Worm (Caenorhabditis elegans): ENCODE data around the gene C50B8.4.

Gene C50B8.4

ce11 chrV:13536058-13536579, 35.7 kb upstream of the C50B8.4 start, which contains the start of gene frpr-5:
Gene frpr-5 (minus strand): TSS chrV:13536108.
- TF ChIP-seq ceh-18 (tag; optimal IDR thresholded peaks at IDR 0.05) (no peak), zip-5 (tag; optimal IDR thresholded peaks at IDR 0.05) (no peak), ama-1 (optimal IDR thresholded peaks at IDR 0.05) (no peak), ceh-22 (tag; optimal IDR thresholded peaks at IDR 0.05) (no peak), nhr-232 (tag; optimal IDR thresholded peaks at IDR 0.05) (no peak), pqm-1 (tag; optimal IDR thresholded peaks at IDR 0.05) (no peak), hlh-15 (tag; optimal IDR thresholded peaks at IDR 0.05) (no peak), gmeb-2 (tag; optimal IDR thresholded peaks at IDR 0.05) (no peak), hlh-30 (tag; optimal IDR thresholded peaks at IDR 0.05; ENCODE audit: insufficient read depth) (no peak), ceh-6 (GFP tag; optimal IDR thresholded peaks at IDR 0.05) (no peak), ahr-1 (tag; optimal IDR thresholded peaks at IDR 0.05) (no peak), ets-4 (tag; optimal IDR thresholded peaks at IDR 0.05) (no peak), pros-1 (tag; optimal IDR thresholded peaks at IDR 0.05) (no peak), lin-11 (tag; optimal IDR thresholded peaks at IDR 0.05) (no peak), tbx-7 (tag; optimal IDR thresholded peaks at IDR 0.05) (no peak), K02D7.2 (tag; optimal IDR thresholded peaks at IDR 0.05) (no peak)

ce11 chrV:13551601-13552000, 20.2 kb upstream of the C50B8.4 start, which contains the start of the genes C56A3.4 and C56A3.5:
Gene C56A3.4 (minus strand): TSS chrV:13551754.
Gene C56A3.5 (plus strand): TSS chrV:13551967.
- TF ChIP-seq lin-11 (tag; optimal IDR thresholded peaks at IDR 0.05) (no peak), ceh-31 (tag; optimal IDR thresholded peaks at IDR 0.05) (peak; percentile 16)

ce11 chrV:13556297-13556696, 15.5 kb upstream of the C50B8.4 start, which contains the start of gene C56A3.6:
Gene C56A3.6 (minus strand): TSS chrV:13556397.
- TF ChIP-seq ztf-16 (tag; optimal IDR thresholded peaks at IDR 0.05) (no peak), hlh-30 (tag; optimal IDR thresholded peaks at IDR 0.05; ENCODE audit: insufficient read depth) (no peak), hlh-15 (tag; optimal IDR thresholded peaks at IDR 0.05) (no peak), dmd-4 (tag; optimal IDR thresholded peaks at IDR 0.05; ENCODE audit: borderline replicate concordance) (no peak), F13H6.1 (tag; optimal IDR thresholded peaks at IDR 0.05) (no peak), K09A11.1 (tag; optimal IDR thresholded peaks at IDR 0.05; ENCODE audit: insufficient read depth) (no peak), nhr-11 (tag; optimal IDR thresholded peaks at IDR 0.05) (no peak), fkh-6 (tag; optimal IDR thresholded peaks at IDR 0.05) (no peak), nhr-232 (tag; optimal IDR thresholded peaks at IDR 0.05) (no peak), unc-3 (GFP tag; conservative IDR thresholded peaks at IDR 0.05) (no peak), unc-3 (tag; optimal IDR thresholded peaks at IDR 0.05) (no peak), tbx-7 (tag; optimal IDR thresholded peaks at IDR 0.05) (no peak), dve-1 (tag; optimal IDR thresholded peaks at IDR 0.05) (no peak)

ce11 chrV:13556746-13557145, 15.1 kb upstream of the C50B8.4 start, which contains the start of gene cav-2:
Gene cav-2 (plus strand): TSS chrV:13557104.
- TF ChIP-seq pag-3 (tag; optimal IDR thresholded peaks at IDR 0.05; ENCODE audit: borderline replicate concordance) (no peak), T23F11.4 (GFP tag; optimal IDR thresholded peaks at IDR 0.05) (no peak), pat-9 (tag; optimal IDR thresholded peaks at IDR 0.05) (no peak), zip-5 (tag; optimal IDR thresholded peaks at IDR 0.05) (peak; percentile 68), ceh-18 (tag; optimal IDR thresholded peaks at IDR 0.05) (peak; percentile 48), elt-2 (tag; optimal IDR thresholded peaks at IDR 0.05) (peak; percentile 81), eyg-1 (tag; optimal IDR thresholded peaks at IDR 0.05) (peak; percentile 10), sox-4 (tag; optimal IDR thresholded peaks at IDR 0.05) (no peak), C38D4.7 (GFP tag; optimal IDR thresholded peaks at IDR 0.05) (no peak), tbx-7 (tag; optimal IDR thresholded peaks at IDR 0.05) (peak; percentile 86), npax-4 (tag; optimal IDR thresholded peaks at IDR 0.05) (no peak), ceh-9 (tag; optimal IDR thresholded peaks at IDR 0.05) (no peak), fax-1 (tag; optimal IDR thresholded peaks at IDR 0.05) (peak; percentile 41), hlh-13 (GFP tag; optimal IDR thresholded peaks at IDR 0.05) (no peak), ceh-6 (GFP tag; optimal IDR thresholded peaks at IDR 0.05) (no peak), K09A11.1 (tag; optimal IDR thresholded peaks at IDR 0.05; ENCODE audit: insufficient read depth) (no peak), dve-1 (tag; optimal IDR thresholded peaks at IDR 0.05) (peak; percentile 1), ttx-3 (tag; optimal IDR thresholded peaks at IDR 0.05) (no peak), hlh-6 (tag; optimal IDR thresholded peaks at IDR 0.05) (no peak), tbx-2 (tag; optimal IDR thresholded peaks at IDR 0.05) (peak; percentile 66), ahr-1 (tag; optimal IDR thresholded peaks at IDR 0.05) (no peak), ceh-19 (GFP tag; optimal IDR thresholded peaks at IDR 0.05) (no peak), ceh-24 (tag; optimal IDR thresholded peaks at IDR 0.05) (no peak), ceh-22 (tag; optimal IDR thresholded peaks at IDR 0.05) (no peak), nhr-11 (tag; optimal IDR thresholded peaks at IDR 0.05) (no peak), ceh-45 (GFP tag; IDR thresholded peaks at IDR 0.05) (no peak), F13H6.1 (tag; optimal IDR thresholded peaks at IDR 0.05) (peak; percentile 57), ztf-16 (tag; optimal IDR thresholded peaks at IDR 0.05) (no peak), pha-4 (tag; optimal IDR thresholded peaks at IDR 0.05) (no peak), mec-3 (tag; optimal IDR thresholded peaks at IDR 0.05; ENCODE audit: borderline replicate concordance) (peak; percentile 80)

All from whole organism, late embryonic.